Worm (Caenorhabditis elegans) whole organism, young adult: ENCODE measurements around the gene ZK1290.7.

ENCODE experiments used
- B0019.2 ChIP-seq: fragments of 200-800 bp; sonication (Bioruptor generic); conservative IDR thresholded peaks from 2 replicates; pipeline ENCODE4 v1.3.6; 2022; ENCODE audit warnings: missing genetic modification reagents, missing genetic modification characterization, missing compliant biosample characterization
- B0035.1 ChIP-seq: sonication (generic microtip); optimal IDR thresholded peaks from 2 replicates; lab custom pipeline; 2016; ENCODE audit warnings: missing genetic modification characterization, mild to moderate bottlenecking, missing compliant biosample characterization, missing genotype, missing genetic modification reagents
- B0336.3 ChIP-seq: fragments of 200-800 bp; sonication (Bioruptor generic); IDR thresholded peaks from 2 replicates; pipeline ENCODE4 v1.3.6; 2022; ENCODE audit warnings: missing genetic modification characterization, missing compliant biosample characterization
- C06A6.2 ChIP-seq: fragments of 200-800 bp; sonication (Bioruptor generic); conservative IDR thresholded peaks from 2 replicates; pipeline ENCODE4 v1.3.6; 2022; ENCODE audit warnings: missing genetic modification characterization, missing compliant biosample characterization
- C17E4.6 ChIP-seq: fragments of 200-800 bp; sonication (Bioruptor generic); IDR thresholded peaks from 2 replicates; pipeline ENCODE4 v1.3.6; 2022; ENCODE audit warnings: missing genetic modification reagents, missing genetic modification characterization, missing compliant biosample characterization
- F22D6.2 ChIP-seq: sonication (generic microtip); optimal IDR thresholded peaks from 2 replicates; lab custom pipeline; 2016; ENCODE audit warnings: mild to moderate bottlenecking, missing genetic modification characterization, missing compliant biosample characterization
- F33H1.4 ChIP-seq: fragments of 200-800 bp; sonication (Bioruptor generic); IDR thresholded peaks from 2 replicates; pipeline ENCODE4 v1.3.6; 2022; ENCODE audit warnings: missing genetic modification reagents, missing genetic modification characterization, missing compliant biosample characterization
- F39B2.1 ChIP-seq: fragments of 200-800 bp; sonication (Bioruptor generic); IDR thresholded peaks from 2 replicates; pipeline ENCODE4 v1.3.6; 2022; ENCODE audit warnings: missing genetic modification reagents, missing genetic modification characterization, missing compliant biosample characterization
- F49E8.2 ChIP-seq: sonication (generic microtip); optimal IDR thresholded peaks from 3 replicates; lab custom pipeline; 2017; ENCODE audit warnings: missing genetic modification characterization, mild to moderate bottlenecking, missing compliant biosample characterization, antibody characterized with exemption, moderate library complexity; ENCODE audit not compliant: insufficient read depth
- F57A8.1 ChIP-seq: fragments of 200-800 bp; sonication (Bioruptor generic); optimal IDR thresholded peaks from 2 replicates; lab custom pipeline; 2018; ENCODE audit warnings: mild to moderate bottlenecking, missing genetic modification characterization, moderate library complexity, missing compliant biosample characterization
- T07F8.4 ChIP-seq: sonication (generic microtip); optimal IDR thresholded peaks from 2 replicates; lab custom pipeline; 2016; ENCODE audit warnings: mild to moderate bottlenecking, missing genetic modification characterization, moderate library complexity, missing compliant biosample characterization
- T26A5.8 ChIP-seq: sonication (generic microtip); optimal IDR thresholded peaks from 2 replicates; lab custom pipeline; 2016; ENCODE audit warnings: missing genetic modification characterization, missing compliant biosample characterization
- Y53F4B.3 ChIP-seq: fragments of 200-800 bp; sonication (Bioruptor generic); IDR thresholded peaks from 2 replicates; pipeline ENCODE4 v1.3.6; 2022; ENCODE audit warnings: missing genetic modification reagents, missing genetic modification characterization, missing compliant biosample characterization
- Y53G8AR.9 ChIP-seq: fragments of 200-800 bp; sonication (Bioruptor generic); conservative IDR thresholded peaks from 2 replicates; pipeline ENCODE4 v1.3.6; 2022; ENCODE audit warnings: missing genetic modification reagents, missing genetic modification characterization, missing compliant biosample characterization
- Y56A3A.18 ChIP-seq: fragments of 200-800 bp; sonication (Bioruptor generic); IDR thresholded peaks from 2 replicates; pipeline ENCODE4 v1.3.6; 2022; ENCODE audit warnings: missing genetic modification reagents, missing genetic modification characterization, missing compliant biosample characterization
- Y79H2A.3 ChIP-seq: fragments of 200-800 bp; sonication (Bioruptor generic); conservative IDR thresholded peaks from 2 replicates; pipeline ENCODE4 v1.3.6; 2022; ENCODE audit warnings: missing genetic modification reagents, missing genetic modification characterization, missing compliant biosample characterization
- ceh-100 ChIP-seq: fragments of 200-800 bp; sonication (Bioruptor generic); IDR thresholded peaks from 2 replicates; pipeline ENCODE4 v1.3.6; 2022; ENCODE audit warnings: missing genetic modification reagents, missing genetic modification characterization, missing compliant biosample characterization
- ceh-40 ChIP-seq: fragments of 200-800 bp; sonication (Bioruptor generic); IDR thresholded peaks from 2 replicates; pipeline ENCODE4 v1.3.6; 2022; ENCODE audit warnings: missing genetic modification characterization, missing compliant biosample characterization
- ceh-91 ChIP-seq: fragments of 200-800 bp; sonication (Bioruptor generic); IDR thresholded peaks from 2 replicates; pipeline ENCODE4 v1.3.6; 2022; ENCODE audit warnings: missing genetic modification reagents, missing genetic modification characterization, missing compliant biosample characterization
- egl-18 ChIP-seq: fragments of 200-800 bp; sonication (Bioruptor generic); IDR thresholded peaks from 2 replicates; pipeline ENCODE4 v1.3.6; 2022; ENCODE audit warnings: missing genetic modification reagents, missing genetic modification characterization, missing compliant biosample characterization
- egrh-3 ChIP-seq: fragments of 200-800 bp; sonication (Bioruptor generic); IDR thresholded peaks from 2 replicates; pipeline ENCODE4 v1.3.6; 2022; ENCODE audit warnings: missing genetic modification reagents, missing genetic modification characterization, missing compliant biosample characterization
- ekl-4 ChIP-seq: fragments of 200-800 bp; sonication (Bioruptor generic); IDR thresholded peaks from 2 replicates; pipeline ENCODE4 v1.3.6; 2022; ENCODE audit warnings: missing genetic modification reagents, missing genetic modification characterization, missing compliant biosample characterization
- fkh-3 ChIP-seq: sonication (generic microtip); optimal IDR thresholded peaks from 2 replicates; lab custom pipeline; 2016; ENCODE audit warnings: mild to moderate bottlenecking, missing genetic modification characterization, missing compliant biosample characterization
- him-1 ChIP-seq: sonication (generic microtip); optimal IDR thresholded peaks from 2 replicates; lab custom pipeline; 2016; ENCODE audit warnings: missing genotype, missing genetic modification reagents, missing genetic modification characterization, missing compliant biosample characterization
- hlh-26 ChIP-seq: fragments of 200-800 bp; sonication (Bioruptor generic); conservative IDR thresholded peaks from 2 replicates; pipeline ENCODE4 v1.3.6; 2022; ENCODE audit warnings: missing genetic modification reagents, missing genetic modification characterization, missing compliant biosample characterization
- hmg-1.2 ChIP-seq: fragments of 200-800 bp; sonication (Bioruptor generic); IDR thresholded peaks from 2 replicates; pipeline ENCODE4 v1.3.6; 2022; ENCODE audit warnings: missing genetic modification reagents, missing genetic modification characterization, missing compliant biosample characterization
- lag-1 ChIP-seq: fragments of 200-800 bp; sonication (Bioruptor generic); IDR thresholded peaks from 2 replicates; pipeline ENCODE4 v1.3.6; 2022; ENCODE audit warnings: missing genetic modification reagents, missing genetic modification characterization, missing compliant biosample characterization
- madf-10 ChIP-seq: sonication (generic microtip); optimal IDR thresholded peaks from 2 replicates; lab custom pipeline; 2016; ENCODE audit warnings: mild to moderate bottlenecking, missing genetic modification characterization, missing compliant biosample characterization
- madf-3 ChIP-seq: fragments of 200-800 bp; sonication (Bioruptor generic); IDR thresholded peaks from 2 replicates; pipeline ENCODE4 v1.3.6; 2022; ENCODE audit warnings: missing genetic modification reagents, missing genetic modification characterization, missing compliant biosample characterization
- madf-6 ChIP-seq: fragments of 200-800 bp; sonication (Bioruptor generic); IDR thresholded peaks from 2 replicates; pipeline ENCODE4 v1.3.6; 2022; ENCODE audit warnings: missing genetic modification reagents, missing genetic modification characterization, missing compliant biosample characterization
- mcd-1 ChIP-seq: fragments of 200-800 bp; sonication (Bioruptor generic); IDR thresholded peaks from 2 replicates; pipeline ENCODE4 v1.3.6; 2022; ENCODE audit warnings: missing genetic modification reagents, missing genetic modification characterization, missing compliant biosample characterization
- mxl-1 ChIP-seq: sonication (generic microtip); optimal IDR thresholded peaks from 2 replicates; lab custom pipeline; 2016; ENCODE audit warnings: missing genetic modification characterization, missing compliant biosample characterization
- nfya-1 ChIP-seq: sonication (generic microtip); optimal IDR thresholded peaks from 2 replicates; lab custom pipeline; 2017; ENCODE audit warnings: antibody characterized with exemption, missing compliant biosample characterization, missing genetic modification characterization, borderline replicate concordance; ENCODE audit not compliant: insufficient read depth
- nhr-120 ChIP-seq: fragments of 200-800 bp; sonication (Bioruptor generic); IDR thresholded peaks from 2 replicates; pipeline ENCODE4 v1.3.6; 2022; ENCODE audit warnings: missing genetic modification characterization, missing compliant biosample characterization
- pha-4 ChIP-seq: fragments of 150-350 bp; sonication (generic microtip); optimal IDR thresholded peaks from 2 replicates; lab custom pipeline; 2014; ENCODE audit warnings: missing biosample characterization, missing genetic modification reagents, missing genetic modification characterization
- rpc-1 ChIP-seq, 2 experiments: fragments of 150-350 bp in 1 of 2; sonication (generic microtip) in 1 of 2; optimal IDR thresholded peaks; 2 replicates each; lab custom pipeline; 2014 to 2018; ENCODE audit warnings: missing biosample characterization in 1 of 2, missing genetic modification characterization in 1 of 2, missing genetic modification reagents in 1 of 2, missing genotype in 1 of 2
- sdz-38 ChIP-seq: sonication (generic microtip); optimal IDR thresholded peaks from 2 replicates; lab custom pipeline; 2016; ENCODE audit warnings: missing genotype, missing genetic modification characterization, missing compliant biosample characterization
- snpc-1.3 ChIP-seq: sonication (generic microtip); optimal IDR thresholded peaks from 2 replicates; lab custom pipeline; 2017; ENCODE audit warnings: missing genetic modification characterization, mild to moderate bottlenecking, missing compliant biosample characterization, antibody characterized with exemption, moderate library complexity, missing genotype, missing genetic modification reagents; ENCODE audit not compliant: insufficient read depth
- snpc-3.4 ChIP-seq: sonication (generic microtip); optimal IDR thresholded peaks from 2 replicates; lab custom pipeline; 2017; ENCODE audit warnings: missing genetic modification characterization, mild to moderate bottlenecking, missing compliant biosample characterization, antibody characterized with exemption, moderate library complexity, missing genotype, missing genetic modification reagents
- tbx-9 ChIP-seq: sonication (generic microtip); optimal IDR thresholded peaks from 2 replicates; lab custom pipeline; 2016; ENCODE audit warnings: borderline replicate concordance, missing genetic modification characterization, inconsistent platforms, missing compliant biosample characterization
- ztf-28 ChIP-seq: fragments of 200-800 bp; sonication (Bioruptor generic); IDR thresholded peaks from 2 replicates; pipeline ENCODE4 v1.3.6; 2022; ENCODE audit warnings: missing genetic modification reagents, missing genetic modification characterization, missing compliant biosample characterization

The ZK1290.7 gene

DNA sequence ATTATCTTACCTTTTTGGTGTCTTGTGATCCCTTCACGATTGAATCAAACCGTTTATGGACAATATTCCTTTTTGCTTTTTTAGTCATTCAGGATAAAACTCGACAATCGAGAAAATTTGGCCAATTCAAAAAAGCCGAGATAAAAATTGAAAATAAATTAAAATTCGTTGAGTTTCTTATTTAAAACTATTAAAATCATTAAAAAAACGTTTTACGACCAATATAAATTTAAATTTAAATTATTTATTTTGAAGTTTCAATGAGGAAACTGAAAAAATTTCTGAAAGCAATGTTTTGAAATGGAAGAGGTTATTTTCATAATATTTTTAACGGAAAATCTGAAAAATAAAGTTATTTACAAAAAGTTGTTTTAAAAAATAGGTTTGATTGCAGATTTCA is 2.1 kb downstream of the ZK1290.7 start, which contains the start of gene ZK1290.15:
ZK1290.15 (plus strand) TSS at position 301 of the 400 bp plus-strand sequence.
- TF ChIP-seq snpc-3.4 (tag; lab: Kevin White, UChicago) (no peak), T26A5.8 (tag; lab: Kevin White, UChicago) (no peak), B0019.2 (no peak), madf-10 (tag; lab: Kevin White, UChicago) (no peak), F39B2.1 (GFP tag; lab: Robert Waterston, UW) (no peak), F33H1.4 (GFP tag; lab: Robert Waterston, UW) (no peak), fkh-3 (no peak), B0336.3 (GFP tag; lab: Robert Waterston, UW) (no peak)
- TF ChIP-seq, all 124 proteins: peak for 0

DNA sequence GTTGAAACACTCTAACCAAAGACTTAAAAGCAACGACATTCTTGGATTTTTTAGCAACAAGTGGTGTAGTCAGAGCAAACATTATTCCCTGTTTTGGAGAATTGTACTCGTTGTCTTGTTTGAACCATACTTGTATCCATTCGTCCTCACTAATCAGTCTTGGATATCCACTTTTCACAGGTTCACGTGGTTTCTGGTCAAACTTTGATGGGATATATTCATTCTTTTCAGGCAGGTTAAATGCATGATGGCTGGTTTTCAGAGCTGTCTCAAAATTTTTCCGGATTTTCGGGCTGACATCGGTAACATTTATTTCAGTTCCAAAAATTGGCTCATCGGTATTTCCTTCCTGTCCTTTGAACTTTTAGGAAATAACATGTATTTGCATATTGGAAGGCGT is 3.9 kb downstream of the ZK1290.7 start:
- TF ChIP-seq ztf-28 (GFP tag; lab: Robert Waterston, UW) (no peak), T07F8.4 (tag; lab: Kevin White, UChicago) (no peak), Y56A3A.18 (no peak), F33H1.4 (GFP tag; lab: Robert Waterston, UW) (no peak), nfya-1 (tag; lab: Kevin White, UChicago) (no peak), ceh-40 (GFP tag; lab: Robert Waterston, UW) (no peak), F22D6.2 (tag; lab: Kevin White, UChicago) (no peak), madf-3 (GFP tag; lab: Robert Waterston, UW) (no peak), C17E4.6 (no peak), C06A6.2 (GFP tag; lab: Robert Waterston, UW) (no peak), B0336.3 (GFP tag; lab: Robert Waterston, UW) (no peak), him-1 (tag; lab: Kevin White, UChicago) (no peak), rpc-1 (optimal IDR thresholded peaks at IDR 0.05; lab: Kevin White, UChicago) (no peak), rpc-1 (tag; optimal IDR thresholded peaks at IDR 0.05; lab: Kevin White, UChicago) (no peak), ceh-100 (GFP tag; lab: Robert Waterston, UW) (no peak), F49E8.2 (no peak)

DNA sequence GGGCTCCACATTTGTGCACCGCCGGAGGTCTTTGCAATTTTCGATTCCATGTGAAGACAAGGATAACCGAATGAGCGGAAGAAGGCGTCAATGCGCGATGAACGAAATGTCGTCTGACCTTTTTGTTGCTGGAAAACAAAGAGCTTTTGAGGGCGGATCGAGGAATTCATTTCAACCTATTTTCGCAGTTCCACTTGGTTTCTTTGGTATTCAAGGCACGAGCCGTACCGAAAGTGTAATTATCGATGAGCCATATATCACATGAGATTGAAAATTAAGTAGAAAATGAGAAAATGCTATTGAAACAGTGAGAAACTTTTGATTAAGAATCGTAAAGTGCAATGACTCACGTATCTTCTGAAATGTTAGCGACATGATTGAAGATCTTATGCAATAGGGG is 6.1 kb downstream of the ZK1290.7 start, which contains the start of gene glb-9:
glb-9 (minus strand) TSS at position 101 of the 400 bp plus-strand sequence.
- 0 out of 2 replicates have a peak, but pooled peaks have one; percentile 22 for TF ChIP-seq madf-3 (GFP tag; lab: Robert Waterston, UW)
- TF ChIP-seq ceh-100 (GFP tag; lab: Robert Waterston, UW) = no peak
- TF ChIP-seq, all 124 proteins: peak for 1

DNA sequence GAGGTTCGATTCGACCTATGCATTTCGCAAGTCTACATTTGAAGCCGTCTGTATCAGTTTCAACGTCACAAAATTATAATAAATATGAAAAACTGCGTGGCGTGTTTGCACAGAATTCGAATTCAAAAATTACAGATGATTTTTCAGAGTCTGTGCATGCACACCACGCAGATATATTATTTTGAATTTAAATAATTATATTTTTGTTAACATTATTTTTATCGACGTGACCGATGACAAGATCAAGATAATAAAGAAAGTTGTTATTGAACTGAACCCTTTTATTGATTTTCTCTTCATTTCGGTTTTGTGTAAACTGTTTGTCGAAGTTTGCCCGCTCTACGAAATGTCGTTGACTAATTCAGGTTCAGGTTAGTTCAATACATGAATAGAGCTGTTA is 20.4 kb downstream of the ZK1290.7 start, which contains the start of gene C28F5.1:
C28F5.1 (plus strand) TSS at position 301 of the 400 bp plus-strand sequence.
- no peak for TF ChIP-seq hlh-26 (GFP tag; lab: Robert Waterston, UW)
- TF ChIP-seq tbx-9 = no peak
- TF ChIP-seq lag-1 = no peak
- no peak for TF ChIP-seq mcd-1
- TF ChIP-seq Y53G8AR.9 (GFP tag; lab: Robert Waterston, UW) = no peak
- no peak for TF ChIP-seq Y53F4B.3
- TF ChIP-seq rpc-1 (optimal IDR thresholded peaks at IDR 0.05; lab: Kevin White, UChicago) = no peak
- TF ChIP-seq rpc-1 (tag; optimal IDR thresholded peaks at IDR 0.05; lab: Kevin White, UChicago) = no peak
- no peak for TF ChIP-seq nhr-120
- TF ChIP-seq egrh-3 (GFP tag; lab: Robert Waterston, UW) = no peak

DNA sequence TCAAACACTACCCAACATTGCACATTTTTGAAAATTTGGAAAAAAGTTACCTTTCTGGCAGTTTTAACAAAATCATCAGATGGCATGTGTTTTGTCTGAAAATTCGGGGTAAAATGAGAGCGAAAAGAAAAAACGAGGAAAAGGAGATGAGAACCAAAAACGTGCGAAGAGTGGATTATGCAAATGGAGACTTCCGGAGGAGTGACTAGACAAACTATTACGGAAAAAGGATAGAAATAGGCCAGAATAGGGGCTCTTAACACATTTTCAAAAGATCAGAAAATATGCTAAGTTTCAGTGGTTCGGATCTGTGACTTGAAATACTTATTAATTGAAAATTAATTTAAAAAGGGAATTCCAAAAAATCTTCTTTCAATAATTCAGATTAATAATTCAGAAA is 26.0 kb downstream of the ZK1290.7 start, which contains the start of gene srab-14:
srab-14 (minus strand) TSS at position 101 of the 400 bp plus-strand sequence.
- TF ChIP-seq sdz-38 (tag; lab: Kevin White, UChicago) (no peak), Y79H2A.3 (GFP tag; lab: Robert Waterston, UW) (no peak), F57A8.1 (GFP tag; lab: Kevin White, UChicago) (no peak), mxl-1 (tag; lab: Kevin White, UChicago) (no peak), hmg-1.2 (GFP tag; lab: Robert Waterston, UW) (no peak), ekl-4 (no peak), B0336.3 (GFP tag; lab: Robert Waterston, UW) (no peak), F49E8.2 (no peak), pha-4 (tag; lab: Kevin White, UChicago) (no peak), egl-18 (GFP tag; lab: Robert Waterston, UW) (no peak), snpc-1.3 (tag; lab: Kevin White, UChicago) (no peak), madf-6 (GFP tag; lab: Robert Waterston, UW) (no peak), ceh-91 (GFP tag; lab: Robert Waterston, UW) (no peak), hlh-26 (GFP tag; lab: Robert Waterston, UW) (no peak), T07F8.4 (tag; lab: Kevin White, UChicago) (no peak), B0035.1 (tag; lab: Kevin White, UChicago) (no peak)
